Fruit fly (Drosophila melanogaster) whole organism, wandering third instar larva: ENCODE results near the gene raskol.

Source experiments
- dmrt93B ChIP-seq: fragments of 200-800 bp; sonication (Bioruptor generic); optimal IDR thresholded peaks from 2 replicates; lab custom pipeline; 2018; ENCODE audit warnings: missing biosample characterization, mild to moderate bottlenecking, missing genetic modification characterization
- lola ChIP-seq: fragments of >200 bp; optimal IDR thresholded peaks from 2 replicates; lab custom pipeline; 2017; ENCODE audit warnings: missing biosample characterization, missing genetic modification characterization
- tai ChIP-seq: sonication (Bioruptor generic); optimal IDR thresholded peaks from 2 replicates; lab custom pipeline; 2016; ENCODE audit warnings: missing biosample characterization, missing genetic modification characterization

DNA sequence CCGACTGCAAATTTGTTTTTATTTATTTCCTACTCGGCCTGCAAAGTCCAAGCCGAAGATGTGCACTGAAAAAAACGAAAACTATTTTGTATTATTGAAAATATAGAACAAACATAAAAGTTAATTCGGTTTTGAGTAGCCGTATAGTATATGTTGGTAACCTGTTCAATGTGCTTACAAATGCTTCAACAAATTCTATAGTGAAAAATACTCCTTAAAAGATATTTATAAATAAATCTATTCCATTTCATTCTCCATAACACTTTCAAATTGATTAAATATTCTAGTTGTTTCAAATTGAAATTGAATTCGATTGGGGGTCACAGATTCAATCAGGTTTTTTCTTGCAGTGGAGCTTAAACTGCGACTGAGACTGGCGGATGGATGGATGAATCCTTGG is 45.2 kb downstream of the raskol start:
- TF ChIP-seq lola (GFP tag; lab: Kevin White, UChicago) (no peak), tai (GFP tag; lab: Kevin White, UChicago) (no peak), dmrt93B (GFP tag; lab: Kevin White, UChicago) (no peak)
